Worm (Caenorhabditis elegans): ENCODE measurements around the gene ceh-79.

Gene ceh-79

ce11 chrV:13275959-13276358 lies 25.7 kb upstream of the ceh-79 start, which contains the start of gene F32F2.4:
Gene F32F2.4, plus strand, starts transcription at chrV:13276259.
- TF ChIP-seq pha-4 (tag; optimal IDR thresholded peaks at IDR 0.05) = no peak
- no peak for TF ChIP-seq ceh-91 (GFP tag; IDR thresholded peaks at IDR 0.05)
- no peak for TF ChIP-seq nhr-80 (tag; optimal IDR thresholded peaks at IDR 0.05)
- no peak for TF ChIP-seq F39B2.1 (GFP tag; IDR thresholded peaks at IDR 0.05)
- TF ChIP-seq lir-1 (GFP tag; conservative IDR thresholded peaks at IDR 0.05) = no peak
- no peak for TF ChIP-seq ztf-18 (tag; optimal IDR thresholded peaks at IDR 0.05)
- TF ChIP-seq mes-4 (tag; optimal IDR thresholded peaks at IDR 0.05) = no peak
- TF ChIP-seq F55B11.4 (tag; optimal IDR thresholded peaks at IDR 0.05; ENCODE audit: borderline replicate concordance, insufficient read depth) = no peak
- TF ChIP-seq ztf-26 (tag; optimal IDR thresholded peaks at IDR 0.05) = no peak
- no peak for TF ChIP-seq mel-28 (tag; optimal IDR thresholded peaks at IDR 0.05; ENCODE audit: borderline replicate concordance)
- TF ChIP-seq attf-5 (GFP tag; optimal IDR thresholded peaks at IDR 0.05) = no peak
- TF ChIP-seq efl-1 (GFP tag; optimal IDR thresholded peaks at IDR 0.05) = no peak
- no peak for TF ChIP-seq gei-17 (GFP tag; optimal IDR thresholded peaks at IDR 0.05)
- TF ChIP-seq F23B12.7 (tag; optimal IDR thresholded peaks at IDR 0.05; ENCODE audit: insufficient read depth) = no peak
- no peak for TF ChIP-seq pbrm-1 (GFP tag; IDR thresholded peaks at IDR 0.05)

ce11 chrV:13280382-13280781 lies 21.3 kb upstream of the ceh-79 start:
- TF ChIP-seq Y79H2A.3 (GFP tag; conservative IDR thresholded peaks at IDR 0.05) (no peak), F49E8.2 (tag; optimal IDR thresholded peaks at IDR 0.05; ENCODE audit: insufficient read depth) (no peak), F10E7.11 (tag; optimal IDR thresholded peaks at IDR 0.05) (no peak), F22D6.2 (tag; optimal IDR thresholded peaks at IDR 0.05) (no peak), Y67H2A.10 (GFP tag; conservative IDR thresholded peaks at IDR 0.05) (no peak), D2030.7 (GFP tag; IDR thresholded peaks at IDR 0.05) (no peak), aptf-2 (GFP tag; conservative IDR thresholded peaks at IDR 0.05) (no peak), nhr-80 (tag; optimal IDR thresholded peaks at IDR 0.05) (no peak), lin-54 (GFP tag; optimal IDR thresholded peaks at IDR 0.05) (no peak)

- TF ChIP-seq mcd-1 (GFP tag; IDR thresholded peaks at IDR 0.05) (no peak), let-607 (tag; optimal IDR thresholded peaks at IDR 0.05) (no peak), chd-7 (tag; optimal IDR thresholded peaks at IDR 0.05) (no peak), lin-35 (GFP tag; optimal IDR thresholded peaks at IDR 0.05) (no peak), cebp-2 (GFP tag; IDR thresholded peaks at IDR 0.05) (no peak), rpc-1 (optimal IDR thresholded peaks at IDR 0.05) (no peak), rpc-1 (tag; optimal IDR thresholded peaks at IDR 0.05) (no peak), hsf-1 (GFP tag; IDR thresholded peaks at IDR 0.05) (no peak), aptf-2 (GFP tag; conservative IDR thresholded peaks at IDR 0.05) (no peak), attf-5 (GFP tag; optimal IDR thresholded peaks at IDR 0.05) (no peak), ztf-22 (GFP tag; optimal IDR thresholded peaks at IDR 0.05) (no peak), egl-44 (GFP tag; IDR thresholded peaks at IDR 0.05) (no peak), egrh-3 (GFP tag; IDR thresholded peaks at IDR 0.05) (no peak), F33H1.4 (GFP tag; IDR thresholded peaks at IDR 0.05) (no peak), madf-3 (GFP tag; IDR thresholded peaks at IDR 0.05) (no peak), F10E7.11 (tag; optimal IDR thresholded peaks at IDR 0.05) (no peak)
These were observed 18.7 kb upstream of the ceh-79 start for ce11 chrV:13282958-13283357.

ce11 chrV:13285284-13285683 lies 16.3 kb upstream of the ceh-79 start:
- TF ChIP-seq B0019.2 (GFP tag; conservative IDR thresholded peaks at IDR 0.05) = no peak
- TF ChIP-seq hrde-1 (tag; optimal IDR thresholded peaks at IDR 0.05; ENCODE audit: borderline replicate concordance) = no peak
- no peak for TF ChIP-seq ztf-22 (GFP tag; optimal IDR thresholded peaks at IDR 0.05)
- no peak for TF ChIP-seq K12H6.12 (tag; optimal IDR thresholded peaks at IDR 0.05)
- TF ChIP-seq nhr-27 (tag; optimal IDR thresholded peaks at IDR 0.05) = no peak
- no peak for TF ChIP-seq madf-8 (GFP tag; conservative IDR thresholded peaks at IDR 0.05)
- no peak for TF ChIP-seq madf-3 (GFP tag; IDR thresholded peaks at IDR 0.05)
- no peak for TF ChIP-seq ets-4 (GFP tag; optimal IDR thresholded peaks at IDR 0.05)
- TF ChIP-seq F55B11.4 (tag; optimal IDR thresholded peaks at IDR 0.05; ENCODE audit: borderline replicate concordance, insufficient read depth) = no peak
- no peak for TF ChIP-seq egl-18 (GFP tag; IDR thresholded peaks at IDR 0.05)
- TF ChIP-seq die-1 (tag; optimal IDR thresholded peaks at IDR 0.05) = no peak
- TF ChIP-seq bed-1 (GFP tag; IDR thresholded peaks at IDR 0.05) = no peak
- TF ChIP-seq snpc-3.4 (tag; optimal IDR thresholded peaks at IDR 0.05) = no peak
